Worm (Caenorhabditis elegans) whole organism, L3 larva: ENCODE data around the gene irld-32.

Source experiments
- ama-1 ChIP-seq: fragments of 150-350 bp; optimal IDR thresholded peaks from 2 replicates; lab custom pipeline; 2018
- ceh-82 ChIP-seq: fragments of 150-350 bp; optimal IDR thresholded peaks from 2 replicates; lab custom pipeline; 2014; ENCODE audit warnings: missing biosample characterization, missing genetic modification characterization
- daf-12 ChIP-seq: fragments of 150-350 bp; optimal IDR thresholded peaks from 2 replicates; lab custom pipeline; 2014; ENCODE audit warnings: missing biosample characterization, missing genetic modification reagents, missing genetic modification characterization
- egl-5 ChIP-seq: fragments of 150-350 bp; optimal IDR thresholded peaks from 2 replicates; lab custom pipeline; 2017; ENCODE audit warnings: missing biosample characterization, missing genetic modification reagents, missing genetic modification characterization, inconsistent platforms
- elt-3 ChIP-seq, 3 experiments: fragments of 150-350 bp in 1 of 3; sonication (generic microtip) in 2 of 3; optimal IDR thresholded peaks; 2 replicates in 2 of 3; 4 replicates in 1 of 3; lab custom pipeline; 2014 to 2017; ENCODE audit warnings: missing biosample characterization in 3 of 3, missing genetic modification characterization in 3 of 3
- fkh-10 ChIP-seq: sonication (generic microtip); optimal IDR thresholded peaks from 2 replicates; lab custom pipeline; 2017; ENCODE audit warnings: missing biosample characterization, missing genetic modification reagents, missing genetic modification characterization
- nhr-237 ChIP-seq: fragments of 150-350 bp; optimal IDR thresholded peaks from 2 replicates; lab custom pipeline; 2014; ENCODE audit warnings: missing biosample characterization, missing genetic modification characterization
- nhr-25 ChIP-seq: sonication (generic microtip); optimal IDR thresholded peaks from 2 replicates; lab custom pipeline; 2017; ENCODE audit warnings: missing biosample characterization, missing genetic modification characterization
- nhr-76 ChIP-seq: fragments of 150-350 bp; sonication (generic microtip); optimal IDR thresholded peaks from 5 replicates; lab custom pipeline; 2014; ENCODE audit warnings: missing biosample characterization, missing genetic modification characterization
- unc-39 ChIP-seq: sonication (generic microtip); optimal IDR thresholded peaks from 4 replicates; lab custom pipeline; 2017; ENCODE audit warnings: missing biosample characterization, missing genetic modification characterization
- unc-62 ChIP-seq: fragments of 150-350 bp; sonication (generic microtip); optimal IDR thresholded peaks from 4 replicates; lab custom pipeline; 2014; ENCODE audit warnings: missing biosample characterization, missing genetic modification reagents, missing genetic modification characterization
- zag-1 ChIP-seq: fragments of 150-350 bp; optimal IDR thresholded peaks from 2 replicates; lab custom pipeline; 2014; ENCODE audit warnings: missing biosample characterization, missing genetic modification characterization
- ztf-4 ChIP-seq: fragments of 150-350 bp; optimal IDR thresholded peaks from 2 replicates; lab custom pipeline; 2014; ENCODE audit warnings: missing biosample characterization, missing genetic modification characterization

DNA sequence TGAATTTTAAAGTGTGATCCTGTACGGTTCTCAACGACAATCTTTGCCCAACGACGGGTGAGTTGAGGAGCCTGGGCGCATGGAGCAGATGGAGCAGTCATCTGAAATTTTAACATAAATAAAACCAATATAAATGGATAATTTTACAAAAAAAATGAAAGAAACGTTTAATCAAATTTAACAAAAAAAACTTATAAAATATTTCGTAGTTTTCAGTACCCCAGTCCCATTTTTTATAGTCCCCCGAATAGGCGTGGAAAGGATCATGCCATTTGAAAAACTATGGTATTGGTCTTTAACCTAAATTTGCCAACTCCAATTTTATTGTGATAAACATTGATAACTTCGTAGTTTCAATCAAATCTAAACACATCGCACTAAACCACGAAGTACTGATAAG, 6.7 kb upstream of the irld-32 start, which contains the start of gene pud-3:
- no peak for TF ChIP-seq fkh-10 (GFP tag; lab: Kevin White, UChicago)
- no peak for TF ChIP-seq zag-1 (tag; lab: Kevin White, UChicago)
- no peak for TF ChIP-seq unc-39
- TF ChIP-seq daf-12 = no peak
- no peak for TF ChIP-seq ceh-82 (tag; lab: Kevin White, UChicago)
- no peak for TF ChIP-seq unc-62 (GFP tag; lab: Kevin White, UChicago)
- TF ChIP-seq elt-3 (tag; optimal IDR thresholded peaks at IDR 0.05; lab: Kevin White, UChicago) = no peak
- TF ChIP-seq nhr-25 = no peak
- no peak for TF ChIP-seq ama-1 (lab: Kevin White, UChicago)
- TF ChIP-seq egl-5 (tag; lab: Kevin White, UChicago) = no peak
- TF ChIP-seq ztf-4 = no peak
- TF ChIP-seq nhr-76 = no peak
- no peak for TF ChIP-seq nhr-237 (tag; lab: Kevin White, UChicago)
